Fruit fly (Drosophila melanogaster) whole organism, embryonic: ENCODE data around the gene Ublcp1.
A peak's percentile ranks its signal among the peaks of the same experiment; 100 is the strongest.

Experiments used
- ATbp ChIP-seq: fragments of 200-800 bp; sonication (Bioruptor generic); optimal IDR thresholded peaks from 2 replicates; lab custom pipeline; 2017; ENCODE audit warnings: missing biosample characterization, mild to moderate bottlenecking, missing genetic modification characterization, missing genetic modification reagents
- Adf1 ChIP-seq: fragments of 200-800 bp; sonication (Bioruptor generic); IDR thresholded peaks from 2 replicates; pipeline ENCODE4 v1.3.6; 2022; ENCODE audit warnings: missing biosample characterization, missing genetic modification characterization
- CG11696 ChIP-seq: fragments of 200-800 bp; sonication (Bioruptor generic); IDR thresholded peaks from 2 replicates; pipeline ENCODE4 v1.3.6; 2022; ENCODE audit warnings: missing biosample characterization, missing genetic modification characterization
- CG12769 ChIP-seq: fragments of 200-800 bp; sonication (Bioruptor generic); optimal IDR thresholded peaks from 2 replicates; lab custom pipeline; 2019; ENCODE audit warnings: missing biosample characterization, mild to moderate bottlenecking, missing genetic modification characterization, moderate library complexity
- CG13287 ChIP-seq: fragments of 200-800 bp; sonication (Bioruptor generic); IDR thresholded peaks from 2 replicates; pipeline ENCODE4 v1.3.6; 2022; ENCODE audit warnings: missing biosample characterization, missing genetic modification characterization; ENCODE audit not compliant: partially characterized antibody
- CG13424 ChIP-seq: fragments of 200-800 bp; sonication (Bioruptor generic); optimal IDR thresholded peaks from 2 replicates; lab custom pipeline; 2019; ENCODE audit warnings: missing biosample characterization, mild to moderate bottlenecking, missing genetic modification characterization, moderate library complexity
- CG14710 ChIP-seq: fragments of 200-800 bp; sonication (Bioruptor generic); optimal IDR thresholded peaks from 3 replicates; lab custom pipeline; 2019; ENCODE audit warnings: missing biosample characterization, mild to moderate bottlenecking, missing genetic modification characterization, moderate library complexity
- CG15269 ChIP-seq: fragments of 200-800 bp; sonication (Bioruptor generic); optimal IDR thresholded peaks from 2 replicates; lab custom pipeline; 2018; ENCODE audit warnings: missing biosample characterization, mild to moderate bottlenecking, missing genetic modification characterization, moderate library complexity
- CG1603 ChIP-seq: fragments of 200-800 bp; sonication (Bioruptor generic); optimal IDR thresholded peaks from 2 replicates; lab custom pipeline; 2019; ENCODE audit warnings: missing biosample characterization, mild to moderate bottlenecking, missing genetic modification characterization, moderate library complexity
- CG1647 ChIP-seq: fragments of 200-800 bp; sonication (Bioruptor generic); optimal IDR thresholded peaks from 3 replicates; lab custom pipeline; 2016; ENCODE audit warnings: missing biosample characterization, missing genetic modification characterization
- CG16813 ChIP-seq: fragments of 200-800 bp; sonication (Bioruptor generic); IDR thresholded peaks from 3 replicates; pipeline ENCODE4 v1.3.6; 2022; ENCODE audit warnings: missing biosample characterization, missing genetic modification characterization; ENCODE audit not compliant: partially characterized antibody
- CG2202 ChIP-seq: fragments of 200-800 bp; sonication (Bioruptor generic); optimal IDR thresholded peaks from 2 replicates; lab custom pipeline; 2018; ENCODE audit warnings: missing biosample characterization, mild to moderate bottlenecking, missing genetic modification characterization
- CG30020 ChIP-seq: fragments of 200-800 bp; optimal IDR thresholded peaks from 2 replicates; lab custom pipeline; 2019; ENCODE audit warnings: missing biosample characterization, mild to moderate bottlenecking, missing genetic modification characterization, moderate library complexity
- CG3065 ChIP-seq: fragments of 200-800 bp; sonication (Bioruptor generic); optimal IDR thresholded peaks from 2 replicates; lab custom pipeline; 2016; ENCODE audit warnings: missing biosample characterization, missing genetic modification characterization
- CG31365 ChIP-seq: fragments of 200-800 bp; sonication (Bioruptor generic); optimal IDR thresholded peaks from 2 replicates; lab custom pipeline; 2018; ENCODE audit warnings: missing biosample characterization, mild to moderate bottlenecking, missing genetic modification characterization
- CG31441 ChIP-seq: fragments of 200-800 bp; sonication (Bioruptor generic); IDR thresholded peaks from 2 replicates; pipeline ENCODE4 v1.3.6; 2022; ENCODE audit warnings: missing biosample characterization, missing genetic modification characterization
- CG32772 ChIP-seq: fragments of 200-800 bp; sonication (Bioruptor generic); IDR thresholded peaks from 2 replicates; pipeline ENCODE4 v1.3.6; 2022; ENCODE audit warnings: missing biosample characterization, missing genetic modification characterization
- CG34422 ChIP-seq: fragments of 200-800 bp; sonication (Bioruptor generic); IDR thresholded peaks from 3 replicates; pipeline ENCODE4 v1.3.6; 2022; ENCODE audit warnings: missing biosample characterization, missing genetic modification characterization
- CG3847 ChIP-seq: fragments of 200-800 bp; sonication (Bioruptor generic); IDR thresholded peaks from 2 replicates; pipeline ENCODE4 v1.3.6; 2022; ENCODE audit warnings: missing biosample characterization, missing genetic modification characterization
- CG6175 ChIP-seq: fragments of 200-800 bp; sonication (Bioruptor generic); IDR thresholded peaks from 3 replicates; pipeline ENCODE4 v1.3.6; 2022; ENCODE audit warnings: missing biosample characterization, missing genetic modification characterization
- CG8765 ChIP-seq: fragments of 200-800 bp; sonication (Bioruptor generic); IDR thresholded peaks from 2 replicates; pipeline ENCODE4 v1.3.6; 2022; ENCODE audit warnings: missing biosample characterization, missing genetic modification characterization
- CrebB ChIP-seq: fragments of 200-800 bp; sonication (Bioruptor generic); optimal IDR thresholded peaks from 3 replicates; lab custom pipeline; 2018; ENCODE audit warnings: missing biosample characterization, mild to moderate bottlenecking, missing genetic modification characterization
- Dad ChIP-seq: fragments of 200-800 bp; sonication (Bioruptor generic); optimal IDR thresholded peaks from 3 replicates; lab custom pipeline; 2016; ENCODE audit warnings: missing biosample characterization, missing genetic modification characterization
- Dfd ChIP-seq, 2 experiments: fragments of >200 bp; optimal IDR thresholded peaks; 2 replicates each; lab custom pipeline; 2017; ENCODE audit warnings: missing biosample characterization in 2 of 2, missing genetic modification characterization in 2 of 2
- Eip74EF ChIP-seq, 2 experiments: fragments of 200-800 bp in 1 of 2; fragments of >200 bp in 1 of 2; sonication (Bioruptor generic) in 1 of 2; optimal IDR thresholded peaks; 2 replicates each; lab custom pipeline; 2017 to 2019; ENCODE audit warnings: missing biosample characterization in 2 of 2, missing genetic modification characterization in 2 of 2, mild to moderate bottlenecking in 1 of 2, moderate library complexity in 1 of 2
- HLH4C ChIP-seq: fragments of 200-800 bp; sonication (Bioruptor generic); IDR thresholded peaks from 3 replicates; pipeline ENCODE4 v1.3.6; 2022; ENCODE audit warnings: missing biosample characterization, missing genetic modification characterization; ENCODE audit not compliant: partially characterized antibody
- Hmr ChIP-seq: fragments of 200-800 bp; sonication (Bioruptor generic); optimal IDR thresholded peaks from 3 replicates; lab custom pipeline; 2017; ENCODE audit warnings: mild to moderate bottlenecking, missing biosample characterization, missing genetic modification reagents, missing genetic modification characterization
- MBD-R2 ChIP-seq: fragments of 200-800 bp; sonication (Bioruptor generic); IDR thresholded peaks from 2 replicates; pipeline ENCODE4 v1.3.6; 2022; ENCODE audit warnings: missing biosample characterization, missing genetic modification characterization
- MTF-1 ChIP-seq: fragments of 200-800 bp; sonication (Bioruptor generic); optimal IDR thresholded peaks from 2 replicates; lab custom pipeline; 2018; ENCODE audit warnings: missing biosample characterization, mild to moderate bottlenecking, missing genetic modification characterization, borderline replicate concordance
- Med ChIP-seq: fragments of 200-800 bp; sonication (Bioruptor generic); peaks from one replicate; lab custom pipeline; 2016; ENCODE audit warnings: missing biosample characterization, missing genetic modification characterization, mild to moderate bottlenecking, inconsistent platforms, moderate library complexity
- Poxn ChIP-seq: fragments of 200-800 bp; sonication (Bioruptor generic); IDR thresholded peaks from 2 replicates; pipeline ENCODE4 v1.3.6; 2022; ENCODE audit warnings: missing biosample characterization, missing genetic modification characterization
- Rfx ChIP-seq: fragments of 200-800 bp; sonication (Bioruptor generic); IDR thresholded peaks from 2 replicates; pipeline ENCODE4 v1.3.6; 2022; ENCODE audit warnings: missing biosample characterization, missing genetic modification characterization
- Vsx1 ChIP-seq: fragments of 200-800 bp; sonication (Bioruptor generic); optimal IDR thresholded peaks from 2 replicates; lab custom pipeline; 2017; ENCODE audit warnings: missing biosample characterization, mild to moderate bottlenecking, missing genetic modification characterization, missing genetic modification reagents
- ci ChIP-seq: fragments of 200-800 bp; sonication (Bioruptor generic); IDR thresholded peaks from 3 replicates; pipeline ENCODE4 v1.3.6; 2022; ENCODE audit warnings: missing biosample characterization, missing genetic modification characterization
- dmrt11E ChIP-seq: fragments of 200-800 bp; sonication (Bioruptor generic); optimal IDR thresholded peaks from 3 replicates; lab custom pipeline; 2018; ENCODE audit warnings: missing biosample characterization, mild to moderate bottlenecking, missing genetic modification characterization, moderate library complexity
- grn ChIP-seq: fragments of 200-800 bp; sonication (Bioruptor generic); optimal IDR thresholded peaks from 3 replicates; lab custom pipeline; 2017; ENCODE audit warnings: missing biosample characterization, missing genetic modification characterization
- insv ChIP-seq, 2 experiments: fragments of 200-800 bp; sonication (Bioruptor generic); optimal IDR thresholded peaks; 3 replicates each; lab custom pipeline; 2016 to 2018; ENCODE audit warnings: missing biosample characterization in 2 of 2, missing genetic modification characterization in 2 of 2
- ken ChIP-seq: fragments of 200-800 bp; sonication (Bioruptor generic); IDR thresholded peaks from 3 replicates; pipeline ENCODE4 v1.3.6; 2022; ENCODE audit warnings: missing biosample characterization, missing genetic modification characterization
- lilli ChIP-seq: fragments of 200-800 bp; sonication (Bioruptor generic); optimal IDR thresholded peaks from 3 replicates; lab custom pipeline; 2016; ENCODE audit warnings: missing biosample characterization, missing genetic modification characterization
- lola ChIP-seq, 3 experiments: fragments of >200 bp in 2 of 3; fragments of 200-800 bp in 1 of 3; sonication (Bioruptor generic) in 1 of 3; optimal IDR thresholded peaks; 2 replicates each; lab custom pipeline; 2017 to 2019; ENCODE audit warnings: missing biosample characterization in 3 of 3, missing genetic modification characterization in 3 of 3, mild to moderate bottlenecking in 1 of 3, moderate library complexity in 1 of 3
- mirr ChIP-seq: fragments of 200-800 bp; sonication (Bioruptor generic); optimal IDR thresholded peaks from 3 replicates; lab custom pipeline; 2018; ENCODE audit warnings: missing biosample characterization, mild to moderate bottlenecking, missing genetic modification characterization
- schlank ChIP-seq: fragments of 200-800 bp; sonication (Bioruptor generic); optimal IDR thresholded peaks from 2 replicates; lab custom pipeline; 2018; ENCODE audit warnings: missing biosample characterization, mild to moderate bottlenecking, missing genetic modification characterization
- sens ChIP-seq: fragments of 200-800 bp; sonication (Bioruptor generic); peaks from one replicate; lab custom pipeline; 2016; ENCODE audit warnings: missing biosample characterization, missing genetic modification characterization
- sna ChIP-seq: fragments of 200-800 bp; sonication (Bioruptor generic); IDR thresholded peaks from 2 replicates; pipeline ENCODE4 v1.3.6; 2022; ENCODE audit warnings: missing biosample characterization, missing genetic modification characterization; ENCODE audit not compliant: partially characterized antibody
- stwl ChIP-seq: fragments of 200-800 bp; sonication (Bioruptor generic); optimal IDR thresholded peaks from 3 replicates; lab custom pipeline; 2018; ENCODE audit warnings: missing biosample characterization, mild to moderate bottlenecking, missing genetic modification characterization, moderate library complexity
- unpg ChIP-seq: fragments of 200-800 bp; sonication (Bioruptor generic); optimal IDR thresholded peaks from 3 replicates; lab custom pipeline; 2018; ENCODE audit warnings: missing biosample characterization, mild to moderate bottlenecking, missing genetic modification characterization, moderate library complexity
- wek ChIP-seq: fragments of 200-800 bp; sonication (Bioruptor generic); optimal IDR thresholded peaks from 3 replicates; lab custom pipeline; 2018; ENCODE audit warnings: missing biosample characterization, mild to moderate bottlenecking, missing genetic modification characterization, moderate library complexity

Gene Ublcp1

dm6 chr3R:23013482-23013881, 47.8 kb upstream of the Ublcp1 start:
- TF ChIP-seq CG13287 (GFP tag; lab: Robert Waterston, UW) (peak; percentile 17; the same call in 1 of the 2 replicates), ci (GFP tag; lab: Robert Waterston, UW) (peak; percentile 25; the same call in 1 of the 3 replicates), lilli (GFP tag; lab: Kevin White, UChicago) (no peak), ken (GFP tag; lab: Robert Waterston, UW) (no peak), stwl (tag; lab: Kevin White, UChicago) (peak; percentile 6), ATbp (peak; percentile 43), Eip74EF (GFP tag; optimal IDR thresholded peaks at IDR 0.05; lab: Kevin White, UChicago) (peak in 1 of 2 experiments; percentile 52), CG31365 (tag; lab: Kevin White, UChicago) (peak; percentile 84), sna (GFP tag; lab: Robert Waterston, UW) (no peak), CG31441 (GFP tag; lab: Robert Waterston, UW) (no peak), Vsx1 (GFP tag; lab: Kevin White, UChicago) (peak; percentile 74), schlank (tag; lab: Kevin White, UChicago) (peak; percentile 30), mirr (GFP tag; lab: Kevin White, UChicago) (peak; percentile 35), wek (peak; percentile 45), CG15269 (peak; percentile 32), insv (GFP tag; optimal IDR thresholded peaks at IDR 0.05; lab: Kevin White, UChicago) (no peak), CG11696 (GFP tag; lab: Robert Waterston, UW) (0 out of 2 replicates have a peak, but pooled peaks have one; percentile 32), MBD-R2 (GFP tag; lab: Robert Waterston, UW) (peak; percentile 26; the same call in 1 of the 2 replicates), HLH4C (GFP tag; lab: Robert Waterston, UW) (no peak), Med (GFP tag; lab: Kevin White, UChicago) (peak; percentile 72), grn (peak; percentile 56), Hmr (GFP tag; lab: Kevin White, UChicago) (peak; percentile 33), CG3847 (GFP tag; lab: Robert Waterston, UW) (0 out of 2 replicates have a peak, but pooled peaks have one; percentile 7), CG13424 (tag; lab: Kevin White, UChicago) (peak; percentile 3), MTF-1 (GFP tag; lab: Kevin White, UChicago) (peak; percentile 4), sens (GFP tag; lab: Kevin White, UChicago) (peak; percentile 72), CG16813 (GFP tag; lab: Robert Waterston, UW) (0 out of 3 replicates have a peak, but pooled peaks have one; percentile 16), Rfx (GFP tag; lab: Robert Waterston, UW) (peak; percentile 43; the same call in 1 of the 2 replicates), CG1603 (peak; percentile 19), Dfd (GFP tag; optimal IDR thresholded peaks at IDR 0.05; lab: Kevin White, UChicago) (peak in 1 of 2 experiments; percentile 4), CrebB (tag; lab: Kevin White, UChicago) (peak; percentile 1), CG2202 (tag; lab: Kevin White, UChicago) (no peak), unpg (GFP tag; lab: Kevin White, UChicago) (peak; percentile 29)
- TF ChIP-seq, all 482 proteins: peak for 26

- TF ChIP-seq CG6175 (GFP tag; lab: Robert Waterston, UW) (peak; percentile 58; the same call in 1 of the 3 replicates), CG12769 (tag; lab: Kevin White, UChicago) (peak; percentile 74), Dad (GFP tag; lab: Kevin White, UChicago) (no peak), Poxn (GFP tag; lab: Robert Waterston, UW) (no peak), CG32772 (GFP tag; lab: Robert Waterston, UW) (0 out of 2 replicates have a peak, but pooled peaks have one; percentile 10), lola (GFP tag; optimal IDR thresholded peaks at IDR 0.05; lab: Kevin White, UChicago) (peak in 1 of 3 experiments; percentile 26), dmrt11E (tag; lab: Kevin White, UChicago) (peak; percentile 14), CG8765 (GFP tag; lab: Robert Waterston, UW) (0 out of 2 replicates have a peak, but pooled peaks have one; percentile 13), Vsx1 (GFP tag; lab: Kevin White, UChicago) (no peak), CG30020 (tag; lab: Kevin White, UChicago) (no peak), CG1647 (GFP tag; lab: Kevin White, UChicago) (no peak), CG3065 (GFP tag; lab: Kevin White, UChicago) (no peak), CG14710 (peak; percentile 4), CG34422 (GFP tag; lab: Robert Waterston, UW) (no peak), sens (GFP tag; lab: Kevin White, UChicago) (peak; percentile 68), Adf1 (GFP tag; lab: Robert Waterston, UW) (peak; percentile 79)
Observed at dm6 chr3R:23026652-23027427, 34.5 kb upstream of the Ublcp1 start, which contains the start of gene lmd. lmd (minus strand) TSS chr3R:23026713.
